Worm (Caenorhabditis elegans) whole organism, late embryonic: ENCODE results near the gene rps-18.

Experiments used
- C38D4.7 ChIP-seq: fragments of 200-800 bp; sonication (Bioruptor generic); optimal IDR thresholded peaks from 2 replicates; lab custom pipeline; 2018; ENCODE audit warnings: mild to moderate bottlenecking, missing genetic modification characterization, moderate library complexity, missing compliant biosample characterization
- K02D7.2 ChIP-seq: sonication (generic microtip); optimal IDR thresholded peaks from 2 replicates; lab custom pipeline; 2017; ENCODE audit warnings: mild to moderate bottlenecking, missing genetic modification characterization, missing compliant biosample characterization
- T23F11.4 ChIP-seq: fragments of 200-800 bp; sonication (Bioruptor generic); optimal IDR thresholded peaks from 2 replicates; lab custom pipeline; 2018; ENCODE audit warnings: mild to moderate bottlenecking, missing genetic modification characterization, missing compliant biosample characterization
- ama-1 ChIP-seq: fragments of 150-350 bp; optimal IDR thresholded peaks from 2 replicates; lab custom pipeline; 2014
- ceh-14 ChIP-seq: sonication (generic microtip); optimal IDR thresholded peaks from 2 replicates; lab custom pipeline; 2016; ENCODE audit warnings: missing genotype, missing genetic modification characterization, missing compliant biosample characterization
- ceh-18 ChIP-seq: sonication (generic microtip); optimal IDR thresholded peaks from 2 replicates; lab custom pipeline; 2016; ENCODE audit warnings: missing genetic modification characterization, missing compliant biosample characterization
- ceh-19 ChIP-seq: fragments of 200-800 bp; sonication (Bioruptor generic); optimal IDR thresholded peaks from 2 replicates; lab custom pipeline; 2018; ENCODE audit warnings: mild to moderate bottlenecking, missing genetic modification characterization, missing compliant biosample characterization
- ceh-31 ChIP-seq: sonication (generic microtip); optimal IDR thresholded peaks from 2 replicates; lab custom pipeline; 2016; ENCODE audit warnings: missing genetic modification characterization, missing compliant biosample characterization
- ceh-34 ChIP-seq: sonication (generic microtip); optimal IDR thresholded peaks from 2 replicates; lab custom pipeline; 2016; ENCODE audit warnings: mild to moderate bottlenecking, missing genetic modification characterization, missing compliant biosample characterization
- ceh-48 ChIP-seq: sonication (generic microtip); optimal IDR thresholded peaks from 2 replicates; lab custom pipeline; 2016; ENCODE audit warnings: missing genetic modification characterization, inconsistent platforms, missing compliant biosample characterization
- ceh-6 ChIP-seq: fragments of 200-800 bp; sonication (Bioruptor generic); optimal IDR thresholded peaks from 2 replicates; lab custom pipeline; 2018; ENCODE audit warnings: mild to moderate bottlenecking, missing genetic modification characterization, missing compliant biosample characterization
- che-1 ChIP-seq: sonication (generic microtip); optimal IDR thresholded peaks from 2 replicates; lab custom pipeline; 2016; ENCODE audit warnings: mild to moderate bottlenecking, missing genetic modification characterization, missing compliant biosample characterization
- dmd-4 ChIP-seq: sonication (generic microtip); optimal IDR thresholded peaks from 2 replicates; lab custom pipeline; 2016; ENCODE audit warnings: borderline replicate concordance, missing genetic modification characterization, missing compliant biosample characterization
- ets-4 ChIP-seq: sonication (generic microtip); optimal IDR thresholded peaks from 2 replicates; lab custom pipeline; 2016; ENCODE audit warnings: missing genetic modification characterization, missing compliant biosample characterization
- fkh-10 ChIP-seq: fragments of 150-350 bp; optimal IDR thresholded peaks from 2 replicates; lab custom pipeline; 2014; ENCODE audit warnings: missing biosample characterization, missing genetic modification reagents, missing genetic modification characterization
- gmeb-2 ChIP-seq: sonication (generic microtip); optimal IDR thresholded peaks from 2 replicates; lab custom pipeline; 2016; ENCODE audit warnings: missing genetic modification characterization, inconsistent platforms, missing compliant biosample characterization
- hlh-30 ChIP-seq: sonication (generic microtip); optimal IDR thresholded peaks from 2 replicates; lab custom pipeline; 2017; ENCODE audit warnings: antibody characterized with exemption, missing genetic modification characterization, missing compliant biosample characterization; ENCODE audit not compliant: insufficient read depth
- madf-2 ChIP-seq: sonication (generic microtip); optimal IDR thresholded peaks from 2 replicates; lab custom pipeline; 2017; ENCODE audit warnings: missing genetic modification characterization, missing compliant biosample characterization
- mec-3 ChIP-seq: sonication (generic microtip); optimal IDR thresholded peaks from 2 replicates; lab custom pipeline; 2016; ENCODE audit warnings: borderline replicate concordance, missing genetic modification characterization, missing compliant biosample characterization
- nfya-1 ChIP-seq: sonication (generic microtip); optimal IDR thresholded peaks from 2 replicates; lab custom pipeline; 2017; ENCODE audit warnings: missing genetic modification characterization, mild to moderate bottlenecking, missing compliant biosample characterization, antibody characterized with exemption, moderate library complexity
- nhr-232 ChIP-seq: sonication (generic microtip); optimal IDR thresholded peaks from 2 replicates; lab custom pipeline; 2016; ENCODE audit warnings: missing genetic modification characterization, missing compliant biosample characterization
- npax-4 ChIP-seq: sonication (generic microtip); optimal IDR thresholded peaks from 2 replicates; lab custom pipeline; 2016; ENCODE audit warnings: missing genetic modification characterization, missing compliant biosample characterization
- pat-9 ChIP-seq: fragments of 200-800 bp; sonication (Bioruptor generic); optimal IDR thresholded peaks from 2 replicates; lab custom pipeline; 2018; ENCODE audit warnings: mild to moderate bottlenecking, missing genetic modification characterization, moderate library complexity, missing compliant biosample characterization
- pha-2 ChIP-seq: sonication (generic microtip); optimal IDR thresholded peaks from 2 replicates; lab custom pipeline; 2017; ENCODE audit warnings: mild to moderate bottlenecking, missing genetic modification characterization, missing compliant biosample characterization
- pha-4 ChIP-seq: fragments of 150-350 bp; optimal IDR thresholded peaks from 2 replicates; lab custom pipeline; 2018; ENCODE audit warnings: missing biosample characterization, missing genetic modification reagents, missing genetic modification characterization
- pros-1 ChIP-seq: fragments of 150-350 bp; optimal IDR thresholded peaks from 2 replicates; lab custom pipeline; 2014; ENCODE audit warnings: missing biosample characterization, missing genetic modification reagents, missing genetic modification characterization
- ref-2 ChIP-seq: sonication (generic microtip); optimal IDR thresholded peaks from 2 replicates; lab custom pipeline; 2016; ENCODE audit warnings: missing genetic modification characterization, missing compliant biosample characterization
- rnt-1 ChIP-seq: sonication (generic microtip); optimal IDR thresholded peaks from 2 replicates; lab custom pipeline; 2016; ENCODE audit warnings: missing genetic modification characterization, missing compliant biosample characterization
- sox-2 ChIP-seq: fragments of 200-800 bp; sonication (Bioruptor generic); IDR thresholded peaks from 2 replicates; pipeline ENCODE4 v1.3.6; 2022; ENCODE audit warnings: missing genetic modification reagents, missing genetic modification characterization, missing compliant biosample characterization
- syd-9 ChIP-seq: sonication (generic microtip); optimal IDR thresholded peaks from 2 replicates; lab custom pipeline; 2016; ENCODE audit warnings: mild to moderate bottlenecking, missing genetic modification characterization, moderate library complexity, missing compliant biosample characterization
- tbx-2 ChIP-seq: sonication (generic microtip); optimal IDR thresholded peaks from 2 replicates; lab custom pipeline; 2016; ENCODE audit warnings: missing genetic modification characterization, missing compliant biosample characterization
- unc-42 ChIP-seq: sonication (generic microtip); optimal IDR thresholded peaks from 2 replicates; lab custom pipeline; 2016; ENCODE audit warnings: missing genotype, missing genetic modification characterization, missing compliant biosample characterization
- unc-55 ChIP-seq: sonication (generic microtip); optimal IDR thresholded peaks from 2 replicates; lab custom pipeline; 2017; ENCODE audit warnings: missing biosample characterization, missing genetic modification reagents, missing genetic modification characterization
- ztf-16 ChIP-seq: sonication (generic microtip); optimal IDR thresholded peaks from 2 replicates; lab custom pipeline; 2017; ENCODE audit warnings: missing genetic modification characterization, missing compliant biosample characterization

The rps-18 gene

ce11 chrIV:14786374-14787136 lies 38.9 kb upstream of the rps-18 start, which contains the start of gene melo-1:
melo-1 (plus strand) TSS chrIV:14787031.
- peak; percentile 11 for TF ChIP-seq ceh-19 (GFP tag; lab: Kevin White, UChicago)
- peak; percentile 42 for TF ChIP-seq unc-55 (GFP tag; lab: Kevin White, UChicago)
- peak; percentile 51 for TF ChIP-seq unc-42 (tag; lab: Kevin White, UChicago)
- TF ChIP-seq nfya-1 (tag; lab: Kevin White, UChicago), result peak; percentile 60
- no peak for TF ChIP-seq dmd-4 (tag; lab: Kevin White, UChicago)

- no peak for TF ChIP-seq mec-3
- TF ChIP-seq ama-1 (lab: Kevin White, UChicago), result peak; percentile 13
Observed at ce11 chrIV:14790579-14790978, 34.9 kb upstream of the rps-18 start.

ce11 chrIV:14792602-14793232 lies 32.8 kb upstream of the rps-18 start, which contains the start of gene gdi-1:
gdi-1 (minus strand) TSS chrIV:14792887.
- no peak for TF ChIP-seq madf-2
- TF ChIP-seq fkh-10, result no peak
- no peak for TF ChIP-seq pha-4
- no peak for TF ChIP-seq nhr-232 (tag; lab: Kevin White, UChicago)
- no peak for TF ChIP-seq ceh-34 (tag; lab: Kevin White, UChicago)
- no peak for TF ChIP-seq ref-2
- TF ChIP-seq K02D7.2 (tag; lab: Kevin White, UChicago), result no peak
- TF ChIP-seq gmeb-2 (tag; lab: Kevin White, UChicago), result no peak
- TF ChIP-seq hlh-30 (tag; lab: Kevin White, UChicago), result no peak
- no peak for TF ChIP-seq tbx-2 (tag; lab: Kevin White, UChicago)
- TF ChIP-seq T23F11.4 (GFP tag; lab: Kevin White, UChicago), result no peak
- TF ChIP-seq sox-2 (GFP tag; lab: Robert Waterston, UW), result no peak
- no peak for TF ChIP-seq pat-9 (tag; lab: Kevin White, UChicago)
- no peak for TF ChIP-seq ztf-16 (tag; lab: Kevin White, UChicago)

ce11 chrIV:14793900-14794624 lies 31.4 kb upstream of the rps-18 start:
- TF ChIP-seq che-1 (no peak), syd-9 (peak; percentile 13), ceh-18 (tag; lab: Kevin White, UChicago) (peak; percentile 30), hlh-30 (tag; lab: Kevin White, UChicago) (peak; percentile 21), ceh-19 (GFP tag; lab: Kevin White, UChicago) (peak; percentile 50), ceh-6 (GFP tag; lab: Kevin White, UChicago) (peak; percentile 27), pros-1 (peak; percentile 2), ceh-48 (tag; lab: Kevin White, UChicago) (peak; percentile 94), gmeb-2 (tag; lab: Kevin White, UChicago) (no peak), ets-4 (tag; lab: Kevin White, UChicago) (peak; percentile 51), npax-4 (tag; lab: Kevin White, UChicago) (no peak), ceh-31 (tag; lab: Kevin White, UChicago) (peak; percentile 63), ref-2 (peak; percentile 59), ceh-14 (tag; lab: Kevin White, UChicago) (peak; percentile 7), ama-1 (lab: Kevin White, UChicago) (no peak), ceh-34 (tag; lab: Kevin White, UChicago) (peak; percentile 74), C38D4.7 (peak; percentile 1), unc-55 (GFP tag; lab: Kevin White, UChicago) (no peak), nfya-1 (tag; lab: Kevin White, UChicago) (peak; percentile 75), tbx-2 (tag; lab: Kevin White, UChicago) (peak; percentile 36), pha-2 (peak; percentile 27), fkh-10 (peak; percentile 34), rnt-1 (tag; lab: Kevin White, UChicago) (peak; percentile 61)
